Worm (Caenorhabditis elegans) whole organism, mixed stage, embryonic: ENCODE data around the gene F12A10.6.

Experiments
- M03D4.4 ChIP-seq: sonication (generic microtip); optimal IDR thresholded peaks from 2 replicates; lab custom pipeline; 2017; ENCODE audit warnings: mild to moderate bottlenecking, missing genetic modification characterization, missing compliant biosample characterization
- bed-3 ChIP-seq: fragments of 200-800 bp; sonication (Bioruptor generic); optimal IDR thresholded peaks from 3 replicates; lab custom pipeline; 2018; ENCODE audit warnings: mild to moderate bottlenecking, missing genetic modification characterization, moderate library complexity, missing compliant biosample characterization
- blmp-1 ChIP-seq: fragments of 150-350 bp; optimal IDR thresholded peaks from 2 replicates; lab custom pipeline; 2014; ENCODE audit warnings: missing biosample characterization, missing genetic modification characterization
- ceh-43 ChIP-seq: fragments of 200-800 bp; sonication (Bioruptor generic); optimal IDR thresholded peaks from 2 replicates; lab custom pipeline; 2018; ENCODE audit warnings: mild to moderate bottlenecking, missing genetic modification characterization, moderate library complexity, missing compliant biosample characterization
- ces-1 ChIP-seq: fragments of 150-350 bp; optimal IDR thresholded peaks from 2 replicates; lab custom pipeline; 2014; ENCODE audit warnings: missing biosample characterization, missing genetic modification reagents, missing genetic modification characterization
- cnd-1 ChIP-seq: fragments of 200-800 bp; sonication (Bioruptor generic); optimal IDR thresholded peaks from 2 replicates; lab custom pipeline; 2018; ENCODE audit warnings: mild to moderate bottlenecking, missing genetic modification characterization, missing compliant biosample characterization
- drap-1 ChIP-seq: fragments of 200-800 bp; sonication (Bioruptor generic); optimal IDR thresholded peaks from 3 replicates; lab custom pipeline; 2018; ENCODE audit warnings: mild to moderate bottlenecking, missing genetic modification characterization, missing compliant biosample characterization
- elt-3 ChIP-seq: fragments of 150-350 bp; optimal IDR thresholded peaks from 2 replicates; lab custom pipeline; 2014; ENCODE audit warnings: missing biosample characterization, missing genetic modification characterization
- flh-1 ChIP-seq: fragments of 200-800 bp; sonication (Bioruptor generic); optimal IDR thresholded peaks from 2 replicates; lab custom pipeline; 2018; ENCODE audit warnings: mild to moderate bottlenecking, missing genetic modification characterization, moderate library complexity, missing compliant biosample characterization
- ham-2 ChIP-seq: fragments of 200-800 bp; sonication (Bioruptor generic); optimal IDR thresholded peaks from 2 replicates; lab custom pipeline; 2018; ENCODE audit warnings: mild to moderate bottlenecking, missing genetic modification characterization, missing compliant biosample characterization
- hlh-1 ChIP-seq: fragments of 150-350 bp; optimal IDR thresholded peaks from 2 replicates; lab custom pipeline; 2014; ENCODE audit warnings: missing biosample characterization, missing genetic modification reagents, missing genetic modification characterization
- lin-13 ChIP-seq: fragments of 150-350 bp; optimal IDR thresholded peaks from 2 replicates; lab custom pipeline; 2014; ENCODE audit warnings: missing biosample characterization, missing genetic modification characterization
- lin-32 ChIP-seq: fragments of 200-800 bp; sonication (Bioruptor generic); optimal IDR thresholded peaks from 2 replicates; lab custom pipeline; 2018; ENCODE audit warnings: mild to moderate bottlenecking, missing genetic modification characterization, missing compliant biosample characterization
- lsy-2 ChIP-seq: fragments of 150-350 bp; optimal IDR thresholded peaks from 2 replicates; lab custom pipeline; 2014; ENCODE audit warnings: missing biosample characterization, missing genetic modification characterization
- mab-5 ChIP-seq: fragments of 150-350 bp; optimal IDR thresholded peaks from 2 replicates; lab custom pipeline; 2014; ENCODE audit warnings: missing biosample characterization, missing genetic modification characterization
- mep-1 ChIP-seq: fragments of 150-350 bp; optimal IDR thresholded peaks from 2 replicates; lab custom pipeline; 2017; ENCODE audit warnings: missing biosample characterization, missing genetic modification reagents, missing genetic modification characterization, inconsistent platforms
- mls-2 ChIP-seq: sonication (generic microtip); optimal IDR thresholded peaks from 2 replicates; lab custom pipeline; 2016; ENCODE audit warnings: mild to moderate bottlenecking, missing genetic modification characterization, moderate library complexity, missing compliant biosample characterization
- nhr-12 ChIP-seq: fragments of 150-350 bp; optimal IDR thresholded peaks from 2 replicates; lab custom pipeline; 2014; ENCODE audit warnings: missing biosample characterization, missing genetic modification characterization
- nhr-2 ChIP-seq: fragments of 150-350 bp; optimal IDR thresholded peaks from 2 replicates; lab custom pipeline; 2014; ENCODE audit warnings: missing biosample characterization, missing genetic modification characterization
- nhr-237 ChIP-seq: fragments of 150-350 bp; optimal IDR thresholded peaks from 2 replicates; lab custom pipeline; 2014; ENCODE audit warnings: missing biosample characterization, missing genetic modification characterization
- nhr-28 ChIP-seq: fragments of 150-350 bp; optimal IDR thresholded peaks from 2 replicates; lab custom pipeline; 2014; ENCODE audit warnings: missing biosample characterization, missing genetic modification characterization
- nhr-76 ChIP-seq: sonication (generic microtip); optimal IDR thresholded peaks from 2 replicates; lab custom pipeline; 2017; ENCODE audit warnings: missing biosample characterization, missing genetic modification characterization
- sem-2 ChIP-seq: fragments of 200-800 bp; sonication (Bioruptor generic); optimal IDR thresholded peaks from 2 replicates; lab custom pipeline; 2018; ENCODE audit warnings: mild to moderate bottlenecking, missing genetic modification characterization, missing compliant biosample characterization
- snpc-4 ChIP-seq: fragments of 150-350 bp; optimal IDR thresholded peaks from 2 replicates; lab custom pipeline; 2014; ENCODE audit warnings: missing biosample characterization, missing genetic modification characterization
- sptf-1 ChIP-seq: sonication (generic microtip); optimal IDR thresholded peaks from 2 replicates; lab custom pipeline; 2017; ENCODE audit warnings: mild to moderate bottlenecking, missing genetic modification characterization, moderate library complexity, missing compliant biosample characterization
- tbx-8 ChIP-seq: fragments of 200-800 bp; sonication (Bioruptor generic); optimal IDR thresholded peaks from 2 replicates; lab custom pipeline; 2018; ENCODE audit warnings: mild to moderate bottlenecking, missing genetic modification characterization, moderate library complexity, missing compliant biosample characterization
- unc-120 ChIP-seq: sonication (generic microtip); optimal IDR thresholded peaks from 2 replicates; lab custom pipeline; 2017; ENCODE audit warnings: missing genetic modification characterization, missing compliant biosample characterization; ENCODE audit not compliant: poor library complexity, severe bottlenecking
- unc-39 ChIP-seq: fragments of 150-350 bp; optimal IDR thresholded peaks from 2 replicates; lab custom pipeline; 2014; ENCODE audit warnings: missing biosample characterization, missing genetic modification characterization
- unc-62 ChIP-seq: fragments of 150-350 bp; optimal IDR thresholded peaks from 2 replicates; lab custom pipeline; 2014; ENCODE audit warnings: missing biosample characterization, missing genetic modification reagents, missing genetic modification characterization
- zip-8 ChIP-seq: fragments of 150-350 bp; optimal IDR thresholded peaks from 2 replicates; lab custom pipeline; 2014; ENCODE audit warnings: missing biosample characterization, missing genetic modification characterization
- ztf-11 ChIP-seq: fragments of 150-350 bp; optimal IDR thresholded peaks from 2 replicates; lab custom pipeline; 2014; ENCODE audit warnings: missing biosample characterization, missing genetic modification characterization

The F12A10.6 gene

DNA sequence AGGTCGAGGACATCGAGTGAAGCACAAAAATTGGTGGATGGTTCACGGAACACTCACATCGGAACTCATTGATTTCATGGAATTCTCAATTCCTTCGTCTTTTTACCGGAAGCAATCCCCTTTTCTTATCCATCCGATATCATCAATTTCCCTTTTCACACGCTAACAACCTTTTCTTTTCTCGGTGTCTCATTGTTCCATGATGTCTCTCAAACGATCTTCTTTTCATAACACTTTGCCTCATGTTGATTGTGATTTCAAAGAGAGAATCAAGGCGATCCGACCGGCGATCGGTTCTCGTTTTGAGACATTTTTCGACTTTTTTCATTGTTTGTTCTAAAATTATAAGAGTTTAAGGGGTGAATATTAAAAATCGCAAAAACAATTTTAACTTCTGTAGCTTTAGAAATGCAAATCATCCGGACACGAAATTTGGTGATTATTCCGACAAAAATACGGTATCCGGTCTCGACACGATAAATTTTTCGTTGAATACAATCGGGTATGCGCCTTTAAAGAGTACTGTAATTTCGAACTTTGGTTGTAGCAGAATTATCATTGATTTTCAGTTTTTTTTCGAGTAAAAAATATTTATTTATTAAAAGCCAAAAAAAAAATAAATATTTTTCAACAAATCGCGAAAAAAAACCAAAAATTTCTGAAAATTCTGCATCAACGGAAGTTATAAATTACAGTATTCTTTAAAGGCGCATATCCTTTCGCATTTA lies 35.5 kb downstream of the F12A10.6 start:
- TF ChIP-seq elt-3 (tag; lab: Kevin White, UChicago), result no peak
- TF ChIP-seq blmp-1 (tag; lab: Kevin White, UChicago), result peak; percentile 61

DNA sequence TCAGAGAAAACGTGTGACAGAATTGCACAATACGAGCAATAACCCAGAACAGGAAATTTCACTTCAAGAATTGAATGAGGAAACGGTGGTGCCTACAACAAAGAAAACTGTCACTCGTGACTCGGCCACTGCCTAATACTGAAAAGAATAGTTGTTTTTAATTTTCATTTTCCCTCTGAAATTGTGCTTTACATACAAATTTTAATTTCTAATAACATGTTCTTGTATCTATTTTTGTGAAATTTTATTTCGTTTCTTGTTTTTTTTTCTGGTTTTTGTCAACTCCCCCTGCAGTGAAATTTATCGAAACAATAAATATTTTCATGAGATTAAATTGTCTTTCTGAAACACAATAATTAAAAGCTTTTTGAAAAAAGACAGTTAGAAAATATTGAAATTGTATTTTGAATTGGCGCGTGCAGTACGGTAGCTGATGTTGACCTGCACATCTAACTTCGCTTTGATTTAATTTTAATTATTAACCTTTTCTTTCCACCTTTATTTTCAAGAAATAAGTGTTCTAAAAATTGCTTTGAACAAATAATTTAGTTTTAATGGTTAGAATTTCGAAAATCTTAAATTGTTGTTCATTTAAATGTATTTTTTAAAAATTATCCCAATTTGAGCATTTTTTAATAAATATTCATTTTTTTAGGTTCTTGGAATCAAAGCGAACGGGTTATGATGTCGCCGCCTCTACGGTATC lies 38.5 kb downstream of the F12A10.6 start, which contains the start of gene daz-1:
daz-1 (plus strand) TSS at position 656 of the 706 bp plus-strand sequence.
- TF ChIP-seq nhr-237 (tag; lab: Kevin White, UChicago), result no peak
- TF ChIP-seq ztf-11 (tag; lab: Kevin White, UChicago), result no peak
- no peak for TF ChIP-seq mep-1 (tag; lab: Kevin White, UChicago)
- no peak for TF ChIP-seq mls-2 (tag; lab: Kevin White, UChicago)
- TF ChIP-seq nhr-76 (tag; lab: Kevin White, UChicago), result no peak
- TF ChIP-seq elt-3 (tag; lab: Kevin White, UChicago), result no peak
- no peak for TF ChIP-seq lin-32
- no peak for TF ChIP-seq mab-5 (tag; lab: Kevin White, UChicago)
- no peak for TF ChIP-seq snpc-4
- no peak for TF ChIP-seq tbx-8 (GFP tag; lab: Kevin White, UChicago)
- TF ChIP-seq flh-1 (GFP tag; lab: Kevin White, UChicago), result no peak
- no peak for TF ChIP-seq unc-62 (GFP tag; lab: Kevin White, UChicago)
- TF ChIP-seq nhr-2 (tag; lab: Kevin White, UChicago), result no peak
- no peak for TF ChIP-seq nhr-28 (tag; lab: Kevin White, UChicago)

ce11 chrII:5453547-5453946 lies 40.8 kb downstream of the F12A10.6 start, which contains the start of gene dhs-5:
dhs-5 (plus strand) TSS chrII:5453847.
- TF ChIP-seq ham-2 (GFP tag; lab: Kevin White, UChicago) (no peak), unc-39 (tag; lab: Kevin White, UChicago) (no peak), ztf-11 (tag; lab: Kevin White, UChicago) (no peak), tbx-8 (GFP tag; lab: Kevin White, UChicago) (no peak), hlh-1 (tag; lab: Kevin White, UChicago) (no peak), unc-62 (GFP tag; lab: Kevin White, UChicago) (no peak), cnd-1 (no peak), mls-2 (tag; lab: Kevin White, UChicago) (no peak), flh-1 (GFP tag; lab: Kevin White, UChicago) (no peak), zip-8 (no peak), snpc-4 (no peak), nhr-28 (tag; lab: Kevin White, UChicago) (no peak), lsy-2 (tag; lab: Kevin White, UChicago) (no peak), bed-3 (GFP tag; lab: Kevin White, UChicago) (no peak), mep-1 (tag; lab: Kevin White, UChicago) (no peak), nhr-237 (tag; lab: Kevin White, UChicago) (no peak)

- TF ChIP-seq lin-32 (no peak), mab-5 (tag; lab: Kevin White, UChicago) (no peak), M03D4.4 (tag; lab: Kevin White, UChicago) (no peak), tbx-8 (GFP tag; lab: Kevin White, UChicago) (no peak), ces-1 (GFP tag; lab: Kevin White, UChicago) (no peak), lin-13 (tag; lab: Kevin White, UChicago) (no peak), drap-1 (no peak), nhr-12 (tag; lab: Kevin White, UChicago) (no peak), ceh-43 (GFP tag; lab: Kevin White, UChicago) (no peak), sem-2 (no peak), lsy-2 (tag; lab: Kevin White, UChicago) (no peak), sptf-1 (tag; lab: Kevin White, UChicago) (no peak), unc-120 (tag; lab: Kevin White, UChicago) (no peak), snpc-4 (no peak), nhr-76 (tag; lab: Kevin White, UChicago) (no peak), hlh-1 (tag; lab: Kevin White, UChicago) (no peak), zip-8 (no peak)
Measured at ce11 chrII:5451278-5451677, 43.0 kb downstream of the F12A10.6 start.
